Worm (Caenorhabditis elegans): ENCODE measurements around the gene R01B10.3.
"Not testable (repeated sequence)": the region's sequence is repeated elsewhere in the genome, so short reads cannot be mapped to it uniquely, and the experiment has no call there.

Gene R01B10.3

ce11 chrV:6044448-6044847 is 481 bp downstream of the R01B10.3 start:
- TF ChIP-seq B0310.2 (tag; optimal IDR thresholded peaks at IDR 0.05): no peak
- TF ChIP-seq hnd-1 (tag; optimal IDR thresholded peaks at IDR 0.05): no peak
- TF ChIP-seq aly-1 (tag; optimal IDR thresholded peaks at IDR 0.05): no peak
- TF ChIP-seq ets-7 (tag; optimal IDR thresholded peaks at IDR 0.05): no peak
- TF ChIP-seq tra-4 (tag; optimal IDR thresholded peaks at IDR 0.05): no peak
- no peak for TF ChIP-seq ama-1 (optimal IDR thresholded peaks at IDR 0.05)
- TF ChIP-seq flt-1 (GFP tag; IDR thresholded peaks at IDR 0.05): no peak
- no peak for TF ChIP-seq ceh-13 (GFP tag; optimal IDR thresholded peaks at IDR 0.05)
- no peak for TF ChIP-seq ceh-36 (tag; optimal IDR thresholded peaks at IDR 0.05)
- TF ChIP-seq hmbx-1 (tag; optimal IDR thresholded peaks at IDR 0.05): no peak
- no peak for TF ChIP-seq hmg-4 (GFP tag; optimal IDR thresholded peaks at IDR 0.05)
- TF ChIP-seq scrt-1 (GFP tag; IDR thresholded peaks at IDR 0.05): no peak
- no peak for TF ChIP-seq sea-1 (GFP tag; conservative IDR thresholded peaks at IDR 0.05)
- TF ChIP-seq F13C5.2 (tag; optimal IDR thresholded peaks at IDR 0.05): no peak

DNA sequence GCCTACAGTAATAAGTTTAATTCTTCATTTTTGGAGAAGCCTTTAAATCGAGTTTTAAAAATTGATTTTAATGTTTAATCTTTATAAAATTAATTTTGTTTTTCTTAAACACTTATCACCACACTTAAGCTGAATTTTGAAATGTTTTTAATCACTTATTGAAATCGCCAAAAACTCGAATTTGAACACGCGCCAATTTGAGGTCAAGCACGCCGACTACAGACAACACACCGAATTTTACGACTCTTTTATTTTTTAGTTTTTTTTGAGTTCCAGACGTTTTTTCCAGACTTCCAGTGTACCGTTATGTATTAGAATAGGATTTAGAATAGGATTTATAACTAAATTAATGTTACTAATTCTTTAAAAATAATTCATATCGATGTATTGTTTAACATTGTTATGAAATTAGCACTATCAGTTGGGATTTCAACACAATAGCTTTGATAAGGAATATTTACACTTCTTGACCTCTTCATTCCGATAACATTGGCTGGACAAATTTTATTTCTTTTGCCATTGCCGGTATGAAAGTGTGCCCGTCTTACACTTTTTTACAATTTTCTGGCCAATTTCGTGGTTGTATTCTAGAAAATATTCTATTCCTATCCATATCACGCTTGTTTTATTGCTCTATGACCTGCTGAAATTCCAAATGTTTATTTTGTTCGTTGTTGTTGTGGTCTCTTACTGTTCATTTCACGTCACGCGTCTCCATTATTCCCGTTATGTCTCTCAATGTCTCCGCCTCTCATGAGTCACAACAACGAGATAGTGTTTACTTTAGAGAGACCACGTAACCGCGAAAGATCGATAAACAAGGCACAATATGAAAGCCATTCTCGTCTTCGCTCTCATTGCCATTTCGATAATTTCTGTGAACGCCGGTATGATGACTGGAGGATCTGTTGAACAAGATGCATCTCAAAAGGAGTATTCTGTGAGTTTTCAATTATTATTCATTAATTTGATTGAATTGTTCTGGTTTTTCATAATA is 1.4 kb downstream of the R01B10.3 start, which contains the start of gene cpi-2:
Gene cpi-2, plus strand, starts transcription at position 788 of the 997 bp plus-strand sequence.
- TF ChIP-seq ceh-36 (tag; optimal IDR thresholded peaks at IDR 0.05) (no peak), F13C5.2 (tag; optimal IDR thresholded peaks at IDR 0.05) (peak; percentile 56)

ce11 chrV:6041375-6041774 is 3.6 kb downstream of the R01B10.3 start, which contains the start of gene R01B10.2:
R01B10.2 (minus strand) TSS chrV:6041475.
- TF ChIP-seq tbx-11 (GFP tag; IDR thresholded peaks at IDR 0.05) (no peak), hmg-4 (GFP tag; optimal IDR thresholded peaks at IDR 0.05) (no peak), ets-7 (tag; optimal IDR thresholded peaks at IDR 0.05) (no peak), hnd-1 (tag; optimal IDR thresholded peaks at IDR 0.05) (no peak), tbx-37 (GFP tag; conservative IDR thresholded peaks at IDR 0.05) (no peak), flt-1 (GFP tag; IDR thresholded peaks at IDR 0.05) (no peak), scrt-1 (GFP tag; IDR thresholded peaks at IDR 0.05) (no peak), tra-4 (tag; optimal IDR thresholded peaks at IDR 0.05) (no peak), B0310.2 (tag; optimal IDR thresholded peaks at IDR 0.05) (no peak)

DNA sequence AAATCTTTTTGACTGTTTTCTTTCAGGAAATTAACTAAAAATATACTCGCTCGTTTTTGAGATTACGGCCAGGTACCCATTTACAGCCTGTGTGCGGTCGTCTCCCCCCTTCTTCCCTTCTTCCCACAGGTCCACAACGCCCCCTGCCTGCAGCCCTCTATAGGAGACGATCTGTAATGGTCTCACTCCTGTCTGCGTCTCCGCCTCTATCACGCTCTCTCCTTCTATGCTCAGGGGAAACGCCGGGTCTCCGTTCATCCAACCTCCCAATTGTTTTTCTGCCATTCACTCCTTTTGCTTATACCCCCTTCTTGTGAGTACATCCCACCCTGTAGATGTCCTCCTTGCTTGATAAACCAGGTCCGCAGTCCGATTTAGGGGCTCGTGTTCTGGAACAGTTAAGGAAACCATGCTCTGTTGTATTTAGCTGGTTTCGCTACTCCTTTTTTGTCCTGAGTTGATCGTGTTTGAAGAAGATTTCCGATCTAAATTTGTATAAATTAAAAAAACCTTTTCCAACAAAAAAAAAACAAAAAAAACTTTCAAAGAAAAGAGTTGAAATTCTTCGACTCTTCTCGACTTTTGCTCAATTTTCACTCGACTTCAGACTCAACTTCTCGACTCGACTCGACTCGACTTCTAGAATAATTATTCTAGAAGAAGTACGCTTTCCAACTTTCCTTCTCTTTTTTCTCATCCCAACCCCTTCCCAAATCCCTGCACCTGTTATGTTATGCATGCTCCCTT is 6.4 kb downstream of the R01B10.3 start, which contains the start of gene F29G9.1:
Gene F29G9.1, plus strand, starts transcription at position 697 of the 747 bp plus-strand sequence.
- not testable (repeated sequence) for TF ChIP-seq aly-1 (tag; optimal IDR thresholded peaks at IDR 0.05); flt-1 (GFP tag; IDR thresholded peaks at IDR 0.05); ama-1 (optimal IDR thresholded peaks at IDR 0.05)

- TF ChIP-seq hnd-1 (tag; optimal IDR thresholded peaks at IDR 0.05) (no peak), B0310.2 (tag; optimal IDR thresholded peaks at IDR 0.05) (no peak), aly-1 (tag; optimal IDR thresholded peaks at IDR 0.05) (no peak), ceh-13 (GFP tag; optimal IDR thresholded peaks at IDR 0.05) (no peak), ets-7 (tag; optimal IDR thresholded peaks at IDR 0.05) (no peak), sea-1 (GFP tag; conservative IDR thresholded peaks at IDR 0.05) (no peak), ama-1 (optimal IDR thresholded peaks at IDR 0.05) (no peak), pes-1 (GFP tag; IDR thresholded peaks at IDR 0.05) (no peak), hmbx-1 (tag; optimal IDR thresholded peaks at IDR 0.05) (no peak), tbx-37 (GFP tag; conservative IDR thresholded peaks at IDR 0.05) (no peak), flt-1 (GFP tag; IDR thresholded peaks at IDR 0.05) (no peak), ceh-36 (tag; optimal IDR thresholded peaks at IDR 0.05) (no peak), F13C5.2 (tag; optimal IDR thresholded peaks at IDR 0.05) (no peak), hmg-4 (GFP tag; optimal IDR thresholded peaks at IDR 0.05) (no peak), scrt-1 (GFP tag; IDR thresholded peaks at IDR 0.05) (no peak), tbx-11 (GFP tag; IDR thresholded peaks at IDR 0.05) (no peak), tra-4 (tag; optimal IDR thresholded peaks at IDR 0.05) (no peak)
Observed at ce11 chrV:6036547-6036946, 8.4 kb downstream of the R01B10.3 start.

- TF ChIP-seq tra-4 (tag; optimal IDR thresholded peaks at IDR 0.05): no peak
- TF ChIP-seq aly-1 (tag; optimal IDR thresholded peaks at IDR 0.05): no peak
- no peak for TF ChIP-seq tbx-11 (GFP tag; IDR thresholded peaks at IDR 0.05)
- TF ChIP-seq hmbx-1 (tag; optimal IDR thresholded peaks at IDR 0.05): no peak
- no peak for TF ChIP-seq hnd-1 (tag; optimal IDR thresholded peaks at IDR 0.05)
- TF ChIP-seq pes-1 (GFP tag; IDR thresholded peaks at IDR 0.05): no peak
- no peak for TF ChIP-seq hmg-4 (GFP tag; optimal IDR thresholded peaks at IDR 0.05)
- TF ChIP-seq sea-1 (GFP tag; conservative IDR thresholded peaks at IDR 0.05): no peak
- TF ChIP-seq scrt-1 (GFP tag; IDR thresholded peaks at IDR 0.05): no peak
- TF ChIP-seq ceh-36 (tag; optimal IDR thresholded peaks at IDR 0.05): no peak
- TF ChIP-seq ets-7 (tag; optimal IDR thresholded peaks at IDR 0.05): no peak
- TF ChIP-seq flt-1 (GFP tag; IDR thresholded peaks at IDR 0.05): no peak
- no peak for TF ChIP-seq F13C5.2 (tag; optimal IDR thresholded peaks at IDR 0.05)
- TF ChIP-seq ama-1 (optimal IDR thresholded peaks at IDR 0.05): no peak
- no peak for TF ChIP-seq ceh-13 (GFP tag; optimal IDR thresholded peaks at IDR 0.05)
- TF ChIP-seq B0310.2 (tag; optimal IDR thresholded peaks at IDR 0.05): no peak
- TF ChIP-seq tbx-37 (GFP tag; conservative IDR thresholded peaks at IDR 0.05): no peak
Observed at ce11 chrV:6034714-6035113, 10.2 kb downstream of the R01B10.3 start, which contains the start of gene dhs-17. dhs-17 (minus strand) TSS chrV:6034814.

DNA sequence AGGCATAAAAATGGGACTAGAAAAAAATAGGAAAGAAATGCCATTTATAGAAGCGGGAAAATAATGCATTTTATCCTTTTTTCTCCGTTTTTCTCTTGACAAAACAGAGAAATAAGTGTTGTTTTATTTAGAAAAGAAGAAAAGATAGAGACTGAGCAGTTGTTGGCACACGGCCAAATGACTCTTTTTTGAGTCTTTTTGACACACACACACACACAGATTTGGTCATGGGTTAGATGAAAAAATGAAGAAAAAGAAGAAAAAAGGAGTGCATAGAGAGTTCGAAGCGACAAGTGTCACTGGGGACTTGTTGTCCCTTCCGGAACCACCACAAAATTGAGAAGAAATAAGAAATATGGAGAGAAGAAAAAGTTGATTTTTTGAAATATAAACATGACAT is 11.4 kb downstream of the R01B10.3 start:
- no peak for TF ChIP-seq scrt-1 (GFP tag; IDR thresholded peaks at IDR 0.05)
- TF ChIP-seq tbx-11 (GFP tag; IDR thresholded peaks at IDR 0.05): no peak
- TF ChIP-seq hmbx-1 (tag; optimal IDR thresholded peaks at IDR 0.05): no peak
- TF ChIP-seq ceh-13 (GFP tag; optimal IDR thresholded peaks at IDR 0.05): no peak
- no peak for TF ChIP-seq ceh-36 (tag; optimal IDR thresholded peaks at IDR 0.05)
- no peak for TF ChIP-seq hnd-1 (tag; optimal IDR thresholded peaks at IDR 0.05)
- TF ChIP-seq F13C5.2 (tag; optimal IDR thresholded peaks at IDR 0.05): no peak
- TF ChIP-seq tbx-37 (GFP tag; conservative IDR thresholded peaks at IDR 0.05): no peak
- no peak for TF ChIP-seq aly-1 (tag; optimal IDR thresholded peaks at IDR 0.05)
- TF ChIP-seq sea-1 (GFP tag; conservative IDR thresholded peaks at IDR 0.05): no peak
- no peak for TF ChIP-seq ets-7 (tag; optimal IDR thresholded peaks at IDR 0.05)
- TF ChIP-seq pes-1 (GFP tag; IDR thresholded peaks at IDR 0.05): no peak
- TF ChIP-seq flt-1 (GFP tag; IDR thresholded peaks at IDR 0.05): no peak
- no peak for TF ChIP-seq hmg-4 (GFP tag; optimal IDR thresholded peaks at IDR 0.05)
- TF ChIP-seq B0310.2 (tag; optimal IDR thresholded peaks at IDR 0.05): no peak
- TF ChIP-seq ama-1 (optimal IDR thresholded peaks at IDR 0.05): no peak
- no peak for TF ChIP-seq tra-4 (tag; optimal IDR thresholded peaks at IDR 0.05)
